Worm (Caenorhabditis elegans) whole organism, L4 larva: ENCODE data around the gene srw-99.

ENCODE experiments used
- F10B5.3 ChIP-seq: sonication (generic microtip); optimal IDR thresholded peaks from 2 replicates; lab custom pipeline; 2016; ENCODE audit warnings: mild to moderate bottlenecking, missing genetic modification characterization, missing compliant biosample characterization
- F37D6.2 ChIP-seq: sonication (generic microtip); optimal IDR thresholded peaks from 2 replicates; lab custom pipeline; 2016; ENCODE audit warnings: mild to moderate bottlenecking, missing genetic modification characterization, missing compliant biosample characterization
- F44E2.7 ChIP-seq: fragments of 200-800 bp; sonication (Bioruptor generic); IDR thresholded peaks from 2 replicates; pipeline ENCODE4 v2.1.2; 2022; ENCODE audit warnings: missing genetic modification characterization, missing compliant biosample characterization
- F49E8.2 ChIP-seq: sonication (generic microtip); optimal IDR thresholded peaks from 2 replicates; lab custom pipeline; 2016; ENCODE audit warnings: missing compliant biosample characterization, mild to moderate bottlenecking, missing genetic modification characterization, borderline replicate concordance
- arid-1 ChIP-seq: fragments of 200-800 bp; sonication (Bioruptor generic); conservative IDR thresholded peaks from 2 replicates; pipeline ENCODE4 v1.3.6; 2022; ENCODE audit warnings: missing genetic modification reagents, missing genetic modification characterization, missing compliant biosample characterization
- attf-4 ChIP-seq: sonication (generic microtip); optimal IDR thresholded peaks from 3 replicates; lab custom pipeline; 2017; ENCODE audit warnings: missing biosample characterization, missing genetic modification characterization
- ceh-20 ChIP-seq: fragments of 200-800 bp; sonication (Bioruptor generic); IDR thresholded peaks from 2 replicates; pipeline ENCODE4 v1.3.6; 2022; ENCODE audit warnings: missing genetic modification reagents, missing genetic modification characterization, missing compliant biosample characterization
- ceh-28 ChIP-seq: fragments of 150-350 bp; optimal IDR thresholded peaks from 2 replicates; lab custom pipeline; 2014; ENCODE audit warnings: missing biosample characterization, missing genetic modification reagents, missing genetic modification characterization
- cey-2 ChIP-seq: sonication (generic microtip); optimal IDR thresholded peaks from 3 replicates; lab custom pipeline; 2017; ENCODE audit warnings: missing genetic modification characterization, mild to moderate bottlenecking, missing compliant biosample characterization, antibody characterized with exemption, borderline replicate concordance; ENCODE audit not compliant: insufficient read depth
- daf-12 ChIP-seq: fragments of 150-350 bp; optimal IDR thresholded peaks from 2 replicates; lab custom pipeline; 2014; ENCODE audit warnings: missing biosample characterization, missing genetic modification reagents, missing genetic modification characterization
- daf-16 ChIP-seq, 3 experiments: sonication (generic microtip); optimal IDR thresholded peaks; 2 replicates each; lab custom pipeline; 2016 to 2017; ENCODE audit warnings: missing genetic modification characterization in 3 of 3, missing genetic modification reagents in 3 of 3, mild to moderate bottlenecking in 2 of 3, missing compliant biosample characterization in 2 of 3, missing biosample characterization in 1 of 3, moderate library complexity in 1 of 3
- dmd-9 ChIP-seq: fragments of 200-800 bp; sonication (Bioruptor generic); IDR thresholded peaks from 2 replicates; pipeline ENCODE4 v1.3.6; 2022; ENCODE audit warnings: missing genetic modification reagents, missing genetic modification characterization, missing compliant biosample characterization
- dve-1 ChIP-seq: sonication (generic microtip); optimal IDR thresholded peaks from 2 replicates; lab custom pipeline; 2017; ENCODE audit warnings: antibody characterized with exemption, mild to moderate bottlenecking, missing genetic modification characterization, missing compliant biosample characterization; ENCODE audit not compliant: insufficient read depth
- gei-8 ChIP-seq: fragments of 200-800 bp; sonication (Bioruptor generic); optimal IDR thresholded peaks from 2 replicates; lab custom pipeline; 2018; ENCODE audit warnings: mild to moderate bottlenecking, missing genetic modification characterization, missing compliant biosample characterization
- hif-1 ChIP-seq, 2 experiments: sonication (generic microtip); optimal IDR thresholded peaks; 2 replicates each; lab custom pipeline; 2016 to 2017; ENCODE audit warnings: missing compliant biosample characterization in 2 of 2, missing genetic modification characterization in 2 of 2, missing genetic modification reagents in 2 of 2, missing genotype in 2 of 2, mild to moderate bottlenecking in 1 of 2
- hlh-30 ChIP-seq: sonication (generic microtip); optimal IDR thresholded peaks from 2 replicates; lab custom pipeline; 2017; ENCODE audit warnings: antibody characterized with exemption, mild to moderate bottlenecking, missing genetic modification characterization, missing compliant biosample characterization; ENCODE audit not compliant: insufficient read depth
- jun-1 ChIP-seq: fragments of 150-350 bp; optimal IDR thresholded peaks from 2 replicates; lab custom pipeline; 2014; ENCODE audit warnings: missing biosample characterization, missing genetic modification reagents, missing genetic modification characterization
- lin-1 ChIP-seq: fragments of 200-800 bp; sonication (Bioruptor generic); IDR thresholded peaks from 2 replicates; pipeline ENCODE4 v1.3.6; 2022; ENCODE audit warnings: missing genetic modification reagents, missing genetic modification characterization, missing compliant biosample characterization
- lin-29 ChIP-seq: fragments of 200-800 bp; sonication (Bioruptor generic); IDR thresholded peaks from 2 replicates; pipeline ENCODE4 v1.3.6; 2022; ENCODE audit warnings: missing genetic modification reagents, missing genetic modification characterization, missing compliant biosample characterization
- lin-38 ChIP-seq: fragments of 200-800 bp; sonication (Bioruptor generic); IDR thresholded peaks from 2 replicates; pipeline ENCODE4 v1.3.6; 2022; ENCODE audit warnings: missing genetic modification reagents, missing genetic modification characterization, missing compliant biosample characterization
- madf-5 ChIP-seq, 2 experiments: fragments of 200-800 bp; sonication (Bioruptor generic); IDR thresholded peaks; 2 replicates each; pipeline ENCODE4 v1.3.6; 2022; ENCODE audit warnings: missing compliant biosample characterization in 2 of 2, missing genetic modification characterization in 2 of 2
- mep-1 ChIP-seq: fragments of 150-350 bp; sonication (generic microtip); optimal IDR thresholded peaks from 3 replicates; lab custom pipeline; 2014; ENCODE audit warnings: missing biosample characterization, missing genetic modification characterization
- mxl-3 ChIP-seq: fragments of 200-800 bp; sonication (Bioruptor generic); optimal IDR thresholded peaks from 2 replicates; lab custom pipeline; 2018; ENCODE audit warnings: mild to moderate bottlenecking, missing genetic modification characterization, missing compliant biosample characterization
- nhr-10 ChIP-seq: fragments of 150-350 bp; optimal IDR thresholded peaks from 2 replicates; lab custom pipeline; 2014; ENCODE audit warnings: missing biosample characterization, missing genetic modification characterization
- nhr-102 ChIP-seq: sonication (generic microtip); optimal IDR thresholded peaks from 2 replicates; lab custom pipeline; 2016; ENCODE audit warnings: mild to moderate bottlenecking, missing genetic modification characterization, moderate library complexity, missing compliant biosample characterization
- nhr-237 ChIP-seq: sonication (generic microtip); optimal IDR thresholded peaks from 2 replicates; lab custom pipeline; 2017; ENCODE audit warnings: missing biosample characterization, missing genetic modification characterization
- nhr-25 ChIP-seq: sonication (generic microtip); optimal IDR thresholded peaks from 2 replicates; lab custom pipeline; 2017; ENCODE audit warnings: missing genetic modification characterization, mild to moderate bottlenecking, missing compliant biosample characterization, antibody characterized with exemption, moderate library complexity, borderline replicate concordance; ENCODE audit not compliant: insufficient read depth
- nhr-76 ChIP-seq: fragments of 150-350 bp; optimal IDR thresholded peaks from 2 replicates; lab custom pipeline; 2014; ENCODE audit warnings: missing biosample characterization, missing genetic modification characterization
- sdz-12 ChIP-seq: fragments of 200-800 bp; sonication (Bioruptor generic); optimal IDR thresholded peaks from 2 replicates; lab custom pipeline; 2018; ENCODE audit warnings: mild to moderate bottlenecking, missing genetic modification characterization, missing compliant biosample characterization
- snpc-4 ChIP-seq: fragments of 150-350 bp; optimal IDR thresholded peaks from 2 replicates; lab custom pipeline; 2014; ENCODE audit warnings: missing biosample characterization, missing genetic modification characterization
- spr-3 ChIP-seq: fragments of 200-800 bp; sonication (Bioruptor generic); optimal IDR thresholded peaks from 2 replicates; lab custom pipeline; 2018; ENCODE audit warnings: mild to moderate bottlenecking, missing genetic modification characterization, missing compliant biosample characterization
- unc-130 ChIP-seq: sonication (generic microtip); optimal IDR thresholded peaks from 2 replicates; lab custom pipeline; 2016; ENCODE audit warnings: missing genetic modification reagents, missing genetic modification characterization, missing compliant biosample characterization
- vab-7 ChIP-seq: fragments of 200-800 bp; sonication (Bioruptor generic); IDR thresholded peaks from 2 replicates; pipeline ENCODE4 v1.3.6; 2022; ENCODE audit warnings: missing genetic modification reagents, missing genetic modification characterization, missing compliant biosample characterization
- zag-1 ChIP-seq: fragments of 150-350 bp; optimal IDR thresholded peaks from 2 replicates; lab custom pipeline; 2014; ENCODE audit warnings: missing biosample characterization, missing genetic modification characterization
- zip-2 ChIP-seq: fragments of 150-350 bp; optimal IDR thresholded peaks from 2 replicates; lab custom pipeline; 2014; ENCODE audit warnings: missing biosample characterization, missing genetic modification characterization

The srw-99 gene

ce11 chrV:1678228-1678627 is 30.3 kb upstream of the srw-99 start, which contains the start of gene srw-98:
Gene srw-98, minus strand, starts transcription at chrV:1678328.
- TF ChIP-seq gei-8 (GFP tag; lab: Kevin White, UChicago) (no peak), jun-1 (tag; lab: Kevin White, UChicago) (no peak), nhr-10 (tag; lab: Kevin White, UChicago) (no peak), cey-2 (no peak), dve-1 (tag; lab: Kevin White, UChicago) (no peak), arid-1 (no peak), ceh-20 (GFP tag; lab: Robert Waterston, UW) (no peak), nhr-76 (tag; lab: Kevin White, UChicago) (no peak), lin-38 (GFP tag; lab: Robert Waterston, UW) (no peak), lin-1 (GFP tag; lab: Robert Waterston, UW) (no peak), hlh-30 (tag; lab: Kevin White, UChicago) (no peak), lin-29 (GFP tag; lab: Robert Waterston, UW) (no peak), daf-12 (tag; lab: Kevin White, UChicago) (no peak), ceh-28 (tag; lab: Kevin White, UChicago) (no peak), hif-1 (tag; optimal IDR thresholded peaks at IDR 0.05; lab: Kevin White, UChicago) (no peak), F37D6.2 (tag; lab: Kevin White, UChicago) (no peak), F44E2.7 (GFP tag; lab: Robert Waterston, UW) (no peak), nhr-237 (tag; lab: Kevin White, UChicago) (no peak)

- TF ChIP-seq nhr-237 (tag; lab: Kevin White, UChicago) (no peak), zip-2 (no peak), lin-38 (GFP tag; lab: Robert Waterston, UW) (no peak), vab-7 (GFP tag; lab: Robert Waterston, UW) (no peak), F37D6.2 (tag; lab: Kevin White, UChicago) (no peak), nhr-102 (tag; lab: Kevin White, UChicago) (no peak), madf-5 (GFP tag; IDR thresholded peaks at IDR 0.05; lab: Robert Waterston, UW) (no peak), mep-1 (tag; lab: Kevin White, UChicago) (no peak), sdz-12 (GFP tag; lab: Kevin White, UChicago) (no peak)
These were observed 27.8 kb upstream of the srw-99 start, which contains the start of gene srw-91 for ce11 chrV:1680770-1681169. Gene srw-91, minus strand, starts transcription at chrV:1680870.

ce11 chrV:1682279-1682678 is 26.3 kb upstream of the srw-99 start, which contains the start of gene srh-3:
Gene srh-3, plus strand, starts transcription at chrV:1682579.
- no peak for TF ChIP-seq daf-16 (GFP tag; optimal IDR thresholded peaks at IDR 0.05; lab: Kevin White, UChicago)
- no peak for TF ChIP-seq daf-16 (tag; optimal IDR thresholded peaks at IDR 0.05; lab: Kevin White, UChicago)
- no peak for TF ChIP-seq sdz-12 (GFP tag; lab: Kevin White, UChicago)
- TF ChIP-seq F10B5.3 (tag; lab: Kevin White, UChicago) = no peak
- no peak for TF ChIP-seq unc-130
- no peak for TF ChIP-seq F49E8.2
- TF ChIP-seq snpc-4 = no peak
- no peak for TF ChIP-seq nhr-76 (tag; lab: Kevin White, UChicago)
- TF ChIP-seq attf-4 (tag; lab: Kevin White, UChicago) = no peak
- TF ChIP-seq lin-1 (GFP tag; lab: Robert Waterston, UW) = no peak
- no peak for TF ChIP-seq zag-1 (tag; lab: Kevin White, UChicago)
- no peak for TF ChIP-seq F37D6.2 (tag; lab: Kevin White, UChicago)
- no peak for TF ChIP-seq mxl-3 (GFP tag; lab: Kevin White, UChicago)
- TF ChIP-seq nhr-25 = no peak
- no peak for TF ChIP-seq spr-3
- TF ChIP-seq dmd-9 = no peak
- TF ChIP-seq hlh-30 (tag; lab: Kevin White, UChicago) = no peak
